Fruit fly (Drosophila melanogaster) whole organism, embryonic: ENCODE results near the gene CG31459.

Experiments
- CG10321 ChIP-seq: fragments of 200-800 bp; sonication (Bioruptor generic); IDR thresholded peaks from 2 replicates; pipeline ENCODE4 v1.3.6; 2022; ENCODE audit warnings: missing biosample characterization, missing genetic modification characterization
- CG11695 ChIP-seq: fragments of 200-800 bp; sonication (Bioruptor generic); IDR thresholded peaks from 3 replicates; pipeline ENCODE4 v1.3.6; 2022; ENCODE audit warnings: missing biosample characterization, missing genetic modification characterization
- CG12659 ChIP-seq: fragments of 200-800 bp; sonication (Bioruptor generic); optimal IDR thresholded peaks from 3 replicates; lab custom pipeline; 2017; ENCODE audit warnings: mild to moderate bottlenecking, missing biosample characterization, missing genetic modification reagents, missing genetic modification characterization
- CG13624 ChIP-seq: fragments of 200-800 bp; sonication (Bioruptor generic); optimal IDR thresholded peaks from 2 replicates; lab custom pipeline; 2016; ENCODE audit warnings: missing biosample characterization, missing genetic modification characterization
- CG13894 ChIP-seq: fragments of 200-800 bp; sonication (Bioruptor generic); optimal IDR thresholded peaks from 3 replicates; lab custom pipeline; 2018; ENCODE audit warnings: missing biosample characterization, mild to moderate bottlenecking, missing genetic modification characterization, moderate library complexity
- CG1602 ChIP-seq: fragments of 200-800 bp; sonication (Bioruptor generic); optimal IDR thresholded peaks from 3 replicates; lab custom pipeline; 2016; ENCODE audit warnings: missing biosample characterization, missing genetic modification characterization
- CG16779 ChIP-seq: fragments of 200-800 bp; sonication (Bioruptor generic); IDR thresholded peaks from 2 replicates; pipeline ENCODE4 v1.3.6; 2022; ENCODE audit warnings: missing biosample characterization, missing genetic modification characterization
- CG17361 ChIP-seq: fragments of 200-800 bp; sonication (Bioruptor generic); IDR thresholded peaks from 3 replicates; pipeline ENCODE4 v1.3.6; 2022; ENCODE audit warnings: missing biosample characterization, missing genetic modification characterization
- CG1792 ChIP-seq: fragments of 200-800 bp; sonication (Bioruptor generic); optimal IDR thresholded peaks from 2 replicates; lab custom pipeline; 2016; ENCODE audit warnings: missing biosample characterization, missing genetic modification characterization
- CG18011 ChIP-seq: fragments of 200-800 bp; sonication (Bioruptor generic); optimal IDR thresholded peaks from 2 replicates; lab custom pipeline; 2017; ENCODE audit warnings: missing biosample characterization, missing genetic modification characterization, mild to moderate bottlenecking, moderate library complexity, missing genotype
- CG18599 ChIP-seq: fragments of 200-800 bp; sonication (Bioruptor generic); optimal IDR thresholded peaks from 3 replicates; lab custom pipeline; 2017; ENCODE audit warnings: missing biosample characterization, missing genetic modification characterization, mild to moderate bottlenecking, moderate library complexity, missing genetic modification reagents
- CG18619 ChIP-seq: fragments of 200-800 bp; sonication (Bioruptor generic); optimal IDR thresholded peaks from 3 replicates; lab custom pipeline; 2017; ENCODE audit warnings: missing biosample characterization, mild to moderate bottlenecking, missing genetic modification characterization
- CG2875 ChIP-seq: fragments of 200-800 bp; sonication (Bioruptor generic); optimal IDR thresholded peaks from 2 replicates; lab custom pipeline; 2017; ENCODE audit warnings: missing biosample characterization, mild to moderate bottlenecking, missing genetic modification characterization, missing genetic modification reagents
- CG31365 ChIP-seq: fragments of 200-800 bp; sonication (Bioruptor generic); optimal IDR thresholded peaks from 2 replicates; lab custom pipeline; 2018; ENCODE audit warnings: missing biosample characterization, mild to moderate bottlenecking, missing genetic modification characterization
- CG34376 ChIP-seq: fragments of 200-800 bp; sonication (Bioruptor generic); optimal IDR thresholded peaks from 2 replicates; lab custom pipeline; 2018; ENCODE audit warnings: missing biosample characterization, mild to moderate bottlenecking, missing genetic modification characterization
- CG4707 ChIP-seq: fragments of 200-800 bp; sonication (Bioruptor generic); optimal IDR thresholded peaks from 2 replicates; lab custom pipeline; 2018; ENCODE audit warnings: missing biosample characterization, mild to moderate bottlenecking, missing genetic modification characterization, moderate library complexity
- CG7786 ChIP-seq: fragments of 200-800 bp; sonication (Bioruptor generic); optimal IDR thresholded peaks from 2 replicates; lab custom pipeline; 2016; ENCODE audit warnings: missing biosample characterization, missing genetic modification characterization
- CG7928 ChIP-seq: fragments of 200-800 bp; sonication (Bioruptor generic); optimal IDR thresholded peaks from 2 replicates; lab custom pipeline; 2017; ENCODE audit warnings: missing biosample characterization, mild to moderate bottlenecking, missing genetic modification characterization
- CG7987 ChIP-seq: fragments of 200-800 bp; sonication (Bioruptor generic); optimal IDR thresholded peaks from 2 replicates; lab custom pipeline; 2018; ENCODE audit warnings: missing biosample characterization, mild to moderate bottlenecking, missing genetic modification characterization, moderate library complexity
- CG9609 ChIP-seq: fragments of 200-800 bp; sonication (Bioruptor generic); optimal IDR thresholded peaks from 3 replicates; lab custom pipeline; 2016; ENCODE audit warnings: missing biosample characterization, missing genetic modification characterization
- CG9727 ChIP-seq: fragments of 200-800 bp; sonication (Bioruptor generic); optimal IDR thresholded peaks from 3 replicates; lab custom pipeline; 2017; ENCODE audit warnings: missing biosample characterization, mild to moderate bottlenecking, missing genetic modification characterization
- Camta ChIP-seq: fragments of 200-800 bp; sonication (Bioruptor generic); optimal IDR thresholded peaks from 2 replicates; lab custom pipeline; 2016; ENCODE audit warnings: missing biosample characterization, missing genetic modification characterization
- Dp ChIP-seq: fragments of 200-800 bp; sonication (Bioruptor generic); optimal IDR thresholded peaks from 2 replicates; lab custom pipeline; 2018; ENCODE audit warnings: missing biosample characterization, mild to moderate bottlenecking, missing genetic modification characterization, moderate library complexity
- ERR ChIP-seq: fragments of 200-800 bp; sonication (Bioruptor generic); optimal IDR thresholded peaks from 2 replicates; lab custom pipeline; 2016; ENCODE audit warnings: missing biosample characterization, missing genetic modification characterization
- Ets65A ChIP-seq: fragments of 200-800 bp; sonication (Bioruptor generic); peaks from one replicate; lab custom pipeline; 2016; ENCODE audit warnings: missing biosample characterization, missing genetic modification characterization
- Fer3 ChIP-seq: fragments of 200-800 bp; sonication (Bioruptor generic); optimal IDR thresholded peaks from 2 replicates; lab custom pipeline; 2018; ENCODE audit warnings: missing biosample characterization, mild to moderate bottlenecking, missing genetic modification characterization, moderate library complexity
- HLH3B ChIP-seq: fragments of 200-800 bp; sonication (Bioruptor generic); IDR thresholded peaks from 2 replicates; pipeline ENCODE4 v1.3.6; 2022; ENCODE audit warnings: missing biosample characterization, missing genetic modification characterization
- Max ChIP-seq: fragments of 200-800 bp; sonication (Bioruptor generic); optimal IDR thresholded peaks from 2 replicates; lab custom pipeline; 2016; ENCODE audit warnings: missing biosample characterization, mild to moderate bottlenecking, missing genetic modification characterization
- Trl ChIP-seq, 3 experiments: fragments of >200 bp in 2 of 3; fragments of 200-800 bp in 1 of 3; sonication (Bioruptor generic) in 1 of 3; optimal IDR thresholded peaks; 2 replicates in 1 of 3; 3 replicates in 2 of 3; lab custom pipeline; 2016 to 2017; ENCODE audit warnings: missing biosample characterization in 1 of 3, missing genetic modification characterization in 1 of 3
- Usf ChIP-seq: fragments of 200-800 bp; sonication (Bioruptor generic); optimal IDR thresholded peaks from 2 replicates; lab custom pipeline; 2017; ENCODE audit warnings: missing genotype, missing biosample characterization, missing genetic modification characterization
- Xrp1 ChIP-seq: fragments of 200-800 bp; sonication (Bioruptor generic); IDR thresholded peaks from 2 replicates; pipeline ENCODE4 v1.3.6; 2022; ENCODE audit warnings: missing biosample characterization, missing genetic modification characterization
- az2 ChIP-seq: fragments of 200-800 bp; sonication (Bioruptor generic); optimal IDR thresholded peaks from 3 replicates; lab custom pipeline; 2016; ENCODE audit warnings: missing biosample characterization, missing genetic modification characterization
- croc ChIP-seq: fragments of 200-800 bp; sonication (Bioruptor generic); conservative IDR thresholded peaks from 3 replicates; pipeline ENCODE4 v1.3.6; 2022; ENCODE audit warnings: missing biosample characterization, missing genetic modification characterization
- esg ChIP-seq: fragments of 200-800 bp; sonication (Bioruptor generic); conservative IDR thresholded peaks from 2 replicates; pipeline ENCODE4 v1.3.6; 2022; ENCODE audit warnings: missing biosample characterization, missing genetic modification characterization
- exex ChIP-seq: fragments of 200-800 bp; sonication (Bioruptor generic); optimal IDR thresholded peaks from 4 replicates; lab custom pipeline; 2018; ENCODE audit warnings: missing biosample characterization, mild to moderate bottlenecking, missing genetic modification characterization, moderate library complexity
- gcm ChIP-seq: fragments of 200-800 bp; sonication (Bioruptor generic); optimal IDR thresholded peaks from 2 replicates; lab custom pipeline; 2019; ENCODE audit warnings: missing biosample characterization, mild to moderate bottlenecking, missing genetic modification characterization, moderate library complexity
- grau ChIP-seq: fragments of 200-800 bp; optimal IDR thresholded peaks from 3 replicates; lab custom pipeline; 2019; ENCODE audit warnings: missing biosample characterization, mild to moderate bottlenecking, missing genetic modification characterization, moderate library complexity
- grn ChIP-seq: fragments of 200-800 bp; sonication (Bioruptor generic); optimal IDR thresholded peaks from 3 replicates; lab custom pipeline; 2017; ENCODE audit warnings: missing biosample characterization, missing genetic modification characterization
- her ChIP-seq: fragments of 200-800 bp; sonication (Bioruptor generic); optimal IDR thresholded peaks from 2 replicates; lab custom pipeline; 2016; ENCODE audit warnings: missing biosample characterization, missing genetic modification characterization
- lmd ChIP-seq: fragments of 200-800 bp; sonication (Bioruptor generic); IDR thresholded peaks from 2 replicates; pipeline ENCODE4 v1.3.6; 2022; ENCODE audit warnings: missing biosample characterization, missing genetic modification characterization
- mirr ChIP-seq: fragments of 200-800 bp; sonication (Bioruptor generic); optimal IDR thresholded peaks from 3 replicates; lab custom pipeline; 2018; ENCODE audit warnings: missing biosample characterization, mild to moderate bottlenecking, missing genetic modification characterization
- org-1 ChIP-seq: fragments of 200-800 bp; sonication (Bioruptor generic); optimal IDR thresholded peaks from 2 replicates; lab custom pipeline; 2017; ENCODE audit warnings: missing biosample characterization, missing genetic modification characterization
- sd ChIP-seq: fragments of 200-800 bp; sonication (Bioruptor generic); optimal IDR thresholded peaks from 3 replicates; lab custom pipeline; 2018; ENCODE audit warnings: missing biosample characterization, mild to moderate bottlenecking, missing genetic modification characterization, moderate library complexity
- sens-2 ChIP-seq: fragments of 200-800 bp; sonication (Bioruptor generic); IDR thresholded peaks from 2 replicates; pipeline ENCODE4 v1.3.6; 2022; ENCODE audit warnings: missing biosample characterization, missing genetic modification characterization
- slou ChIP-seq: fragments of 200-800 bp; sonication (Bioruptor generic); optimal IDR thresholded peaks from 3 replicates; lab custom pipeline; 2016; ENCODE audit warnings: missing biosample characterization, missing genetic modification characterization
- stwl ChIP-seq: fragments of 200-800 bp; sonication (Bioruptor generic); optimal IDR thresholded peaks from 3 replicates; lab custom pipeline; 2018; ENCODE audit warnings: missing biosample characterization, mild to moderate bottlenecking, missing genetic modification characterization, moderate library complexity
- tap ChIP-seq: fragments of 200-800 bp; optimal IDR thresholded peaks from 3 replicates; lab custom pipeline; 2019; ENCODE audit warnings: missing biosample characterization, mild to moderate bottlenecking, missing genetic modification characterization, moderate library complexity
- toy ChIP-seq: fragments of 200-800 bp; sonication (Bioruptor generic); IDR thresholded peaks from 2 replicates; pipeline ENCODE4 v1.3.6; 2022; ENCODE audit warnings: missing biosample characterization, missing genetic modification characterization
- wek ChIP-seq: fragments of 200-800 bp; sonication (Bioruptor generic); optimal IDR thresholded peaks from 3 replicates; lab custom pipeline; 2018; ENCODE audit warnings: missing biosample characterization, mild to moderate bottlenecking, missing genetic modification characterization, moderate library complexity
- zen ChIP-seq: fragments of 200-800 bp; sonication (Bioruptor generic); optimal IDR thresholded peaks from 3 replicates; lab custom pipeline; 2018; ENCODE audit warnings: missing biosample characterization, mild to moderate bottlenecking, missing genetic modification characterization, moderate library complexity

CG31459 gene

dm6 chr3R:19858017-19858659 is 17.5 kb downstream of the CG31459 start (continued):
- TF ChIP-seq CG2875 (GFP tag; lab: Kevin White, UChicago) (no peak), her (GFP tag; lab: Kevin White, UChicago) (peak; percentile 9), CG34376 (GFP tag; lab: Kevin White, UChicago) (no peak), CG11695 (GFP tag; lab: Robert Waterston, UW) (0 out of 3 replicates have a peak, but pooled peaks have one; percentile 20), mirr (GFP tag; lab: Kevin White, UChicago) (peak; percentile 48), croc (no peak), gcm (GFP tag; lab: Kevin White, UChicago) (no peak), stwl (no peak), az2 (no peak), CG16779 (GFP tag; lab: Robert Waterston, UW) (0 out of 2 replicates have a peak, but pooled peaks have one; percentile 8), CG18011 (GFP tag; lab: Kevin White, UChicago) (peak; percentile 27), Xrp1 (GFP tag; lab: Robert Waterston, UW) (peak; percentile 46), HLH3B (GFP tag; lab: Robert Waterston, UW) (peak; percentile 37; the same call in 1 of the 2 replicates), grau (tag; lab: Kevin White, UChicago) (no peak), wek (GFP tag; lab: Kevin White, UChicago) (peak; percentile 38), CG13894 (no peak), CG13624 (GFP tag; lab: Kevin White, UChicago) (peak; percentile 25), toy (GFP tag; lab: Robert Waterston, UW) (no peak), Max (GFP tag; lab: Kevin White, UChicago) (peak; percentile 0), Fer3 (tag; lab: Kevin White, UChicago) (no peak), ERR (GFP tag; lab: Kevin White, UChicago) (peak; percentile 18), sd (tag; lab: Kevin White, UChicago) (no peak), CG1792 (GFP tag; lab: Kevin White, UChicago) (peak; percentile 36), CG12659 (peak; percentile 16), esg (GFP tag; lab: Robert Waterston, UW) (no peak), tap (no peak), slou (GFP tag; lab: Kevin White, UChicago) (peak; percentile 4), lmd (GFP tag; lab: Robert Waterston, UW) (no peak), Ets65A (GFP tag; lab: Kevin White, UChicago) (peak; percentile 83), CG1602 (GFP tag; lab: Kevin White, UChicago) (no peak), Dp (GFP tag; lab: Kevin White, UChicago) (no peak), grn (peak; percentile 34), sens-2 (GFP tag; lab: Robert Waterston, UW) (no peak), CG7987 (peak; percentile 31), Trl (optimal IDR thresholded peaks at IDR 0.05; lab: Kevin White, UChicago) (no peak), Trl (GFP tag; optimal IDR thresholded peaks at IDR 0.05; lab: Kevin White, UChicago) (peak; percentile 38), CG7786 (GFP tag; lab: Kevin White, UChicago) (peak; percentile 41), CG17361 (GFP tag; lab: Robert Waterston, UW) (no peak), zen (tag; lab: Kevin White, UChicago) (no peak), CG9609 (peak; percentile 18), CG18619 (GFP tag; lab: Kevin White, UChicago) (peak; percentile 55), org-1 (GFP tag; lab: Kevin White, UChicago) (peak; percentile 44), CG18599 (GFP tag; lab: Kevin White, UChicago) (peak; percentile 81), Usf (GFP tag; lab: Kevin White, UChicago) (peak; percentile 14), exex (tag; lab: Kevin White, UChicago) (peak; percentile 75), CG31365 (no peak), CG7928 (GFP tag; lab: Kevin White, UChicago) (no peak), CG10321 (no peak), CG4707 (GFP tag; lab: Kevin White, UChicago) (no peak), CG9727 (GFP tag; lab: Kevin White, UChicago) (peak; percentile 16), Camta (GFP tag; lab: Kevin White, UChicago) (peak; percentile 5)
